Worm (Caenorhabditis elegans) whole organism, late embryonic: ENCODE measurements around the gene srt-28.

Experiments
- C38D4.7 ChIP-seq: fragments of 200-800 bp; sonication (Bioruptor generic); optimal IDR thresholded peaks from 2 replicates; lab custom pipeline; 2018; ENCODE audit warnings: mild to moderate bottlenecking, missing genetic modification characterization, moderate library complexity, missing compliant biosample characterization
- Y22D7AL.16 ChIP-seq: sonication (generic microtip); optimal IDR thresholded peaks from 2 replicates; lab custom pipeline; 2016; ENCODE audit warnings: missing genetic modification characterization, missing compliant biosample characterization
- ama-1 ChIP-seq: fragments of 150-350 bp; optimal IDR thresholded peaks from 2 replicates; lab custom pipeline; 2014
- ceh-14 ChIP-seq: sonication (generic microtip); optimal IDR thresholded peaks from 2 replicates; lab custom pipeline; 2016; ENCODE audit warnings: missing genotype, missing genetic modification characterization, missing compliant biosample characterization
- ceh-18 ChIP-seq: sonication (generic microtip); optimal IDR thresholded peaks from 2 replicates; lab custom pipeline; 2016; ENCODE audit warnings: missing genetic modification characterization, missing compliant biosample characterization
- ceh-19 ChIP-seq: fragments of 200-800 bp; sonication (Bioruptor generic); optimal IDR thresholded peaks from 2 replicates; lab custom pipeline; 2018; ENCODE audit warnings: mild to moderate bottlenecking, missing genetic modification characterization, missing compliant biosample characterization
- ceh-22 ChIP-seq: sonication (generic microtip); optimal IDR thresholded peaks from 2 replicates; lab custom pipeline; 2017; ENCODE audit warnings: missing biosample characterization, missing genetic modification characterization
- ceh-24 ChIP-seq: sonication (generic microtip); optimal IDR thresholded peaks from 2 replicates; lab custom pipeline; 2016; ENCODE audit warnings: mild to moderate bottlenecking, missing genetic modification characterization, missing compliant biosample characterization
- ceh-30 ChIP-seq: fragments of 150-350 bp; optimal IDR thresholded peaks from 2 replicates; lab custom pipeline; 2014; ENCODE audit warnings: missing biosample characterization, missing genetic modification characterization
- ceh-31 ChIP-seq: sonication (generic microtip); optimal IDR thresholded peaks from 2 replicates; lab custom pipeline; 2016; ENCODE audit warnings: missing genetic modification characterization, missing compliant biosample characterization
- ceh-34 ChIP-seq: sonication (generic microtip); optimal IDR thresholded peaks from 2 replicates; lab custom pipeline; 2016; ENCODE audit warnings: mild to moderate bottlenecking, missing genetic modification characterization, missing compliant biosample characterization
- ceh-45 ChIP-seq: fragments of 200-800 bp; sonication (Bioruptor generic); IDR thresholded peaks from 2 replicates; pipeline ENCODE4 v1.3.6; 2022; ENCODE audit warnings: missing genetic modification reagents, missing genetic modification characterization, missing compliant biosample characterization
- ceh-6 ChIP-seq: fragments of 200-800 bp; sonication (Bioruptor generic); optimal IDR thresholded peaks from 2 replicates; lab custom pipeline; 2018; ENCODE audit warnings: mild to moderate bottlenecking, missing genetic modification characterization, missing compliant biosample characterization
- che-1 ChIP-seq: sonication (generic microtip); optimal IDR thresholded peaks from 2 replicates; lab custom pipeline; 2016; ENCODE audit warnings: mild to moderate bottlenecking, missing genetic modification characterization, missing compliant biosample characterization
- dmd-4 ChIP-seq: sonication (generic microtip); optimal IDR thresholded peaks from 2 replicates; lab custom pipeline; 2016; ENCODE audit warnings: borderline replicate concordance, missing genetic modification characterization, missing compliant biosample characterization
- dve-1 ChIP-seq: sonication (generic microtip); optimal IDR thresholded peaks from 2 replicates; lab custom pipeline; 2017; ENCODE audit warnings: antibody characterized with exemption, mild to moderate bottlenecking, missing genetic modification characterization, missing compliant biosample characterization
- elt-2 ChIP-seq: sonication (generic microtip); optimal IDR thresholded peaks from 2 replicates; lab custom pipeline; 2016; ENCODE audit warnings: missing genetic modification reagents, missing genetic modification characterization, missing compliant biosample characterization
- elt-4 ChIP-seq: sonication (generic microtip); optimal IDR thresholded peaks from 2 replicates; lab custom pipeline; 2016; ENCODE audit warnings: missing genetic modification characterization, missing compliant biosample characterization
- ets-4 ChIP-seq: sonication (generic microtip); optimal IDR thresholded peaks from 2 replicates; lab custom pipeline; 2016; ENCODE audit warnings: missing genetic modification characterization, missing compliant biosample characterization
- eyg-1 ChIP-seq: sonication (generic microtip); optimal IDR thresholded peaks from 2 replicates; lab custom pipeline; 2016; ENCODE audit warnings: missing genotype, missing genetic modification characterization, missing compliant biosample characterization
- fkh-10 ChIP-seq: fragments of 150-350 bp; optimal IDR thresholded peaks from 2 replicates; lab custom pipeline; 2014; ENCODE audit warnings: missing biosample characterization, missing genetic modification reagents, missing genetic modification characterization
- gmeb-2 ChIP-seq: sonication (generic microtip); optimal IDR thresholded peaks from 2 replicates; lab custom pipeline; 2016; ENCODE audit warnings: missing genetic modification characterization, inconsistent platforms, missing compliant biosample characterization
- hlh-30 ChIP-seq: sonication (generic microtip); optimal IDR thresholded peaks from 2 replicates; lab custom pipeline; 2017; ENCODE audit warnings: antibody characterized with exemption, missing genetic modification characterization, missing compliant biosample characterization; ENCODE audit not compliant: insufficient read depth
- hlh-8 ChIP-seq: sonication (generic microtip); optimal IDR thresholded peaks from 2 replicates; lab custom pipeline; 2016; ENCODE audit warnings: missing genotype, missing genetic modification characterization, missing compliant biosample characterization
- madf-2 ChIP-seq: sonication (generic microtip); optimal IDR thresholded peaks from 2 replicates; lab custom pipeline; 2017; ENCODE audit warnings: missing genetic modification characterization, missing compliant biosample characterization
- nfya-1 ChIP-seq: sonication (generic microtip); optimal IDR thresholded peaks from 2 replicates; lab custom pipeline; 2017; ENCODE audit warnings: missing genetic modification characterization, mild to moderate bottlenecking, missing compliant biosample characterization, antibody characterized with exemption, moderate library complexity
- nhr-232 ChIP-seq: sonication (generic microtip); optimal IDR thresholded peaks from 2 replicates; lab custom pipeline; 2016; ENCODE audit warnings: missing genetic modification characterization, missing compliant biosample characterization
- npax-4 ChIP-seq: sonication (generic microtip); optimal IDR thresholded peaks from 2 replicates; lab custom pipeline; 2016; ENCODE audit warnings: missing genetic modification characterization, missing compliant biosample characterization
- pat-9 ChIP-seq: fragments of 200-800 bp; sonication (Bioruptor generic); optimal IDR thresholded peaks from 2 replicates; lab custom pipeline; 2018; ENCODE audit warnings: mild to moderate bottlenecking, missing genetic modification characterization, moderate library complexity, missing compliant biosample characterization
- pax-1 ChIP-seq: fragments of 150-350 bp; optimal IDR thresholded peaks from 2 replicates; lab custom pipeline; 2014; ENCODE audit warnings: missing biosample characterization, missing genetic modification characterization
- pha-2 ChIP-seq: sonication (generic microtip); optimal IDR thresholded peaks from 2 replicates; lab custom pipeline; 2017; ENCODE audit warnings: mild to moderate bottlenecking, missing genetic modification characterization, missing compliant biosample characterization
- pha-4 ChIP-seq: fragments of 150-350 bp; optimal IDR thresholded peaks from 2 replicates; lab custom pipeline; 2018; ENCODE audit warnings: missing biosample characterization, missing genetic modification reagents, missing genetic modification characterization
- pqm-1 ChIP-seq: sonication (generic microtip); optimal IDR thresholded peaks from 2 replicates; lab custom pipeline; 2016; ENCODE audit warnings: missing genetic modification characterization, missing compliant biosample characterization
- pros-1 ChIP-seq: fragments of 150-350 bp; optimal IDR thresholded peaks from 2 replicates; lab custom pipeline; 2014; ENCODE audit warnings: missing biosample characterization, missing genetic modification reagents, missing genetic modification characterization
- ref-2 ChIP-seq: sonication (generic microtip); optimal IDR thresholded peaks from 2 replicates; lab custom pipeline; 2016; ENCODE audit warnings: missing genetic modification characterization, missing compliant biosample characterization
- sdc-2 ChIP-seq: sonication (generic microtip); optimal IDR thresholded peaks from 2 replicates; lab custom pipeline; 2016; ENCODE audit warnings: missing genotype, missing genetic modification characterization, missing compliant biosample characterization
- sox-2 ChIP-seq: fragments of 200-800 bp; sonication (Bioruptor generic); IDR thresholded peaks from 2 replicates; pipeline ENCODE4 v1.3.6; 2022; ENCODE audit warnings: missing genetic modification reagents, missing genetic modification characterization, missing compliant biosample characterization
- tbx-2 ChIP-seq: sonication (generic microtip); optimal IDR thresholded peaks from 2 replicates; lab custom pipeline; 2016; ENCODE audit warnings: missing genetic modification characterization, missing compliant biosample characterization
- ttx-3 ChIP-seq: sonication (generic microtip); optimal IDR thresholded peaks from 2 replicates; lab custom pipeline; 2016; ENCODE audit warnings: missing genetic modification reagents, missing genetic modification characterization, missing compliant biosample characterization
- unc-55 ChIP-seq: sonication (generic microtip); optimal IDR thresholded peaks from 2 replicates; lab custom pipeline; 2017; ENCODE audit warnings: missing biosample characterization, missing genetic modification reagents, missing genetic modification characterization
- unc-86 ChIP-seq: sonication (generic microtip); optimal IDR thresholded peaks from 2 replicates; lab custom pipeline; 2016; ENCODE audit warnings: missing genetic modification characterization, missing compliant biosample characterization
- zip-5 ChIP-seq: sonication (generic microtip); optimal IDR thresholded peaks from 2 replicates; lab custom pipeline; 2016; ENCODE audit warnings: missing genetic modification characterization, missing compliant biosample characterization
- ztf-16 ChIP-seq: sonication (generic microtip); optimal IDR thresholded peaks from 2 replicates; lab custom pipeline; 2017; ENCODE audit warnings: missing genetic modification characterization, missing compliant biosample characterization

Gene srt-28

ce11 chrV:2702883-2703282 is 10.5 kb downstream of the srt-28 start:
- TF ChIP-seq elt-4 (tag; lab: Kevin White, UChicago), result peak; percentile 7
- no peak for TF ChIP-seq eyg-1 (tag; lab: Kevin White, UChicago)
- TF ChIP-seq che-1, result no peak

ce11 chrV:2698826-2699225 is 14.6 kb downstream of the srt-28 start, which contains the start of gene nuo-5:
Gene nuo-5, plus strand, starts transcription at chrV:2698972.
- no peak for TF ChIP-seq ceh-45 (GFP tag; lab: Robert Waterston, UW)
- TF ChIP-seq madf-2 (tag; lab: Kevin White, UChicago), result no peak
- no peak for TF ChIP-seq sdc-2 (tag; lab: Kevin White, UChicago)
- no peak for TF ChIP-seq dmd-4 (tag; lab: Kevin White, UChicago)
- no peak for TF ChIP-seq nfya-1 (tag; lab: Kevin White, UChicago)
- no peak for TF ChIP-seq ceh-34 (tag; lab: Kevin White, UChicago)
- TF ChIP-seq ets-4 (tag; lab: Kevin White, UChicago), result no peak
- no peak for TF ChIP-seq zip-5 (tag; lab: Kevin White, UChicago)
- no peak for TF ChIP-seq ceh-6 (GFP tag; lab: Kevin White, UChicago)
- TF ChIP-seq unc-55 (GFP tag; lab: Kevin White, UChicago), result no peak
- no peak for TF ChIP-seq ref-2 (tag; lab: Kevin White, UChicago)
- TF ChIP-seq pros-1 (tag; lab: Kevin White, UChicago), result no peak
- TF ChIP-seq gmeb-2, result no peak
- no peak for TF ChIP-seq hlh-8 (tag; lab: Kevin White, UChicago)
- TF ChIP-seq pat-9 (tag; lab: Kevin White, UChicago), result no peak
- no peak for TF ChIP-seq ttx-3 (tag; lab: Kevin White, UChicago)
- no peak for TF ChIP-seq dve-1 (tag; lab: Kevin White, UChicago)

- peak; percentile 8 for TF ChIP-seq elt-2 (tag; lab: Kevin White, UChicago)
- TF ChIP-seq pax-1, result no peak
- TF ChIP-seq zip-5 (tag; lab: Kevin White, UChicago), result peak; percentile 20
- no peak for TF ChIP-seq nhr-232 (tag; lab: Kevin White, UChicago)
- no peak for TF ChIP-seq Y22D7AL.16 (tag; lab: Kevin White, UChicago)
- TF ChIP-seq unc-86, result peak; percentile 40
- peak; percentile 34 for TF ChIP-seq ttx-3 (tag; lab: Kevin White, UChicago)
These were observed 15.7 kb downstream of the srt-28 start for ce11 chrV:2697693-2698092.

- TF ChIP-seq eyg-1 (tag; lab: Kevin White, UChicago) (no peak), hlh-8 (tag; lab: Kevin White, UChicago) (no peak), C38D4.7 (GFP tag; lab: Kevin White, UChicago) (no peak), ceh-18 (tag; lab: Kevin White, UChicago) (no peak), ceh-24 (tag; lab: Kevin White, UChicago) (no peak), nfya-1 (tag; lab: Kevin White, UChicago) (no peak), ceh-22 (no peak), gmeb-2 (no peak), ceh-6 (GFP tag; lab: Kevin White, UChicago) (no peak), sdc-2 (tag; lab: Kevin White, UChicago) (no peak), unc-86 (no peak), sox-2 (GFP tag; lab: Robert Waterston, UW) (no peak), npax-4 (tag; lab: Kevin White, UChicago) (no peak), ceh-45 (GFP tag; lab: Robert Waterston, UW) (no peak), pha-2 (tag; lab: Kevin White, UChicago) (no peak), ref-2 (tag; lab: Kevin White, UChicago) (no peak), elt-2 (tag; lab: Kevin White, UChicago) (no peak)
- TF ChIP-seq, all 69 proteins: peak for 0
These were observed 17.5 kb downstream of the srt-28 start, which contains the start of gene Y45G12B.3 for ce11 chrV:2695935-2696334. Gene Y45G12B.3, minus strand, starts transcription at chrV:2696254.

ce11 chrV:2694389-2694788 is 19.0 kb downstream of the srt-28 start, which contains the start of gene Y45G12B.2:
Gene Y45G12B.2, plus strand, starts transcription at chrV:2694771.
- TF ChIP-seq pqm-1 (tag; lab: Kevin White, UChicago) (no peak), nfya-1 (tag; lab: Kevin White, UChicago) (peak; percentile 78), pha-4 (tag; lab: Kevin White, UChicago) (no peak), hlh-30 (tag; lab: Kevin White, UChicago) (peak; percentile 13), sdc-2 (tag; lab: Kevin White, UChicago) (no peak), ceh-22 (no peak), ets-4 (tag; lab: Kevin White, UChicago) (no peak), ceh-31 (tag; lab: Kevin White, UChicago) (peak; percentile 36), tbx-2 (peak; percentile 15), ztf-16 (tag; lab: Kevin White, UChicago) (peak; percentile 14), ceh-19 (GFP tag; lab: Kevin White, UChicago) (no peak), ceh-14 (tag; lab: Kevin White, UChicago) (no peak), fkh-10 (GFP tag; lab: Kevin White, UChicago) (no peak), ceh-30 (peak; percentile 4), ceh-18 (tag; lab: Kevin White, UChicago) (peak; percentile 51), ama-1 (lab: Kevin White, UChicago) (no peak), eyg-1 (tag; lab: Kevin White, UChicago) (no peak), dve-1 (tag; lab: Kevin White, UChicago) (no peak), madf-2 (tag; lab: Kevin White, UChicago) (no peak), pax-1 (no peak)
